Worm (Caenorhabditis elegans) whole organism, L1 larva: ENCODE measurements around the gene pag-3.

ENCODE experiments used
- ama-1 ChIP-seq: fragments of 150-350 bp; optimal IDR thresholded peaks from 2 replicates; lab custom pipeline; 2014
- nhr-237 ChIP-seq: fragments of 150-350 bp; optimal IDR thresholded peaks from 2 replicates; lab custom pipeline; 2014; ENCODE audit warnings: missing biosample characterization, missing genetic modification characterization

DNA sequence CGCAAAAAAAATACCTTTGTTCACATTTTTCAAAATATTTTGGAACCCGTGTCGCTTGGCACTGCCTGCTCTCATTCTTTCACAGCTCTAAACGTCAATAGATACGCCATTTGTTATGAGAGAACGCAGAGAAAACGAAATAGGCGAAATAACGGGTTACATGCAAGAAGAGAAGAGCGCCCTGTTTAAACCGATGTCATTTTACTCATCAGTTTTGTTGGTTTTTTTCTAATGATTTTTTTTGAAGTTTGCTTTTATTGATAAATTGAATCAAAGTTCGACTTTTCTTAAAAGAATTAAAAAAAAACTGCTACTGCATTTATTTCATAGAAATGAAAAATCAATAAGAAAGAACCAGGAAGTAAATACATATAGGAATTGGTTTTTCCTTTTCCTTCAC lies 24.3 kb upstream of the pag-3 start:
- TF ChIP-seq ama-1 (lab: Kevin White, UChicago) (peak; percentile 68), nhr-237 (tag; lab: Kevin White, UChicago) (no peak)
